Fruit fly (Drosophila melanogaster) whole organism, pupa: ENCODE measurements around the gene CG4360.

Experiments used
- CG10348 ChIP-seq: fragments of 200-800 bp; sonication (Bioruptor generic); IDR thresholded peaks from 2 replicates; pipeline ENCODE4 v1.3.6; 2022; ENCODE audit warnings: missing biosample characterization, missing genetic modification characterization
- CG12605 ChIP-seq: fragments of 200-800 bp; sonication (Bioruptor generic); IDR thresholded peaks from 2 replicates; pipeline ENCODE4 v1.3.6; 2022; ENCODE audit warnings: missing biosample characterization, missing genetic modification characterization
- CG13204 ChIP-seq: fragments of 200-800 bp; sonication (Bioruptor generic); optimal IDR thresholded peaks from 2 replicates; lab custom pipeline; 2018; ENCODE audit warnings: missing biosample characterization, mild to moderate bottlenecking, missing genetic modification characterization, moderate library complexity
- CG14655 ChIP-seq: fragments of 200-800 bp; sonication (Bioruptor generic); optimal IDR thresholded peaks from 3 replicates; lab custom pipeline; 2017; ENCODE audit warnings: mild to moderate bottlenecking, missing biosample characterization, missing genetic modification reagents, missing genetic modification characterization
- CG15710 ChIP-seq: fragments of 200-800 bp; sonication (Bioruptor generic); optimal IDR thresholded peaks from 2 replicates; lab custom pipeline; 2018; ENCODE audit warnings: missing biosample characterization, mild to moderate bottlenecking, missing genetic modification characterization, moderate library complexity
- CG17806 ChIP-seq: fragments of 200-800 bp; sonication (Bioruptor generic); optimal IDR thresholded peaks from 2 replicates; lab custom pipeline; 2018; ENCODE audit warnings: missing biosample characterization, mild to moderate bottlenecking, missing genetic modification characterization, moderate library complexity
- CG32121 ChIP-seq: fragments of 200-800 bp; sonication (Bioruptor generic); IDR thresholded peaks from 2 replicates; pipeline ENCODE4 v1.3.6; 2022; ENCODE audit warnings: missing biosample characterization, missing genetic modification characterization
- CG34367 ChIP-seq: fragments of 200-800 bp; sonication (Bioruptor generic); optimal IDR thresholded peaks from 2 replicates; lab custom pipeline; 2018; ENCODE audit warnings: missing biosample characterization, mild to moderate bottlenecking, missing genetic modification characterization
- CG4496 ChIP-seq: fragments of 200-800 bp; sonication (Bioruptor generic); IDR thresholded peaks from 3 replicates; pipeline ENCODE4 v1.3.6; 2022; ENCODE audit warnings: missing biosample characterization, missing genetic modification characterization
- CG8159 ChIP-seq: fragments of 200-800 bp; sonication (Bioruptor generic); optimal IDR thresholded peaks from 3 replicates; lab custom pipeline; 2018; ENCODE audit warnings: missing biosample characterization, mild to moderate bottlenecking, missing genetic modification characterization, moderate library complexity
- CG8301 ChIP-seq: fragments of 200-800 bp; sonication (Bioruptor generic); optimal IDR thresholded peaks from 2 replicates; lab custom pipeline; 2018; ENCODE audit warnings: missing biosample characterization, mild to moderate bottlenecking, missing genetic modification characterization
- CG9948 ChIP-seq: fragments of 200-800 bp; sonication (Bioruptor generic); optimal IDR thresholded peaks from 2 replicates; lab custom pipeline; 2018; ENCODE audit warnings: missing biosample characterization, mild to moderate bottlenecking, missing genetic modification characterization, moderate library complexity
- D1 ChIP-seq: fragments of 200-800 bp; sonication (Bioruptor generic); optimal IDR thresholded peaks from 2 replicates; lab custom pipeline; 2018; ENCODE audit warnings: missing biosample characterization, mild to moderate bottlenecking, missing genetic modification characterization, moderate library complexity
- EcR ChIP-seq: fragments of 200-800 bp; sonication (Bioruptor generic); optimal IDR thresholded peaks from 3 replicates; lab custom pipeline; 2019; ENCODE audit warnings: missing biosample characterization, missing genetic modification characterization, mild to moderate bottlenecking, moderate library complexity, missing genetic modification reagents
- Ets98B ChIP-seq: fragments of 200-800 bp; sonication (Bioruptor generic); IDR thresholded peaks from 2 replicates; pipeline ENCODE4 v1.3.6; 2022; ENCODE audit warnings: missing biosample characterization, missing genetic modification characterization
- Pif1A ChIP-seq: fragments of 200-800 bp; sonication (Bioruptor generic); optimal IDR thresholded peaks from 3 replicates; lab custom pipeline; 2016; ENCODE audit warnings: missing biosample characterization, missing genetic modification characterization
- Pif1B ChIP-seq: fragments of 200-800 bp; sonication (Bioruptor generic); optimal IDR thresholded peaks from 3 replicates; lab custom pipeline; 2016; ENCODE audit warnings: missing biosample characterization, missing genetic modification characterization
- Snoo ChIP-seq: fragments of 200-800 bp; sonication (Bioruptor generic); optimal IDR thresholded peaks from 3 replicates; lab custom pipeline; 2017; ENCODE audit warnings: missing biosample characterization, mild to moderate bottlenecking, missing genetic modification characterization, inconsistent platforms
- fd96Ca ChIP-seq: fragments of 200-800 bp; sonication (Bioruptor generic); IDR thresholded peaks from 3 replicates; pipeline ENCODE4 v1.3.6; 2022; ENCODE audit warnings: missing biosample characterization, missing genetic modification characterization
- gl ChIP-seq: fragments of 200-800 bp; sonication (Bioruptor generic); optimal IDR thresholded peaks from 2 replicates; lab custom pipeline; 2018; ENCODE audit warnings: missing biosample characterization, mild to moderate bottlenecking, missing genetic modification characterization
- rn ChIP-seq: fragments of 200-800 bp; sonication (Bioruptor generic); IDR thresholded peaks from 2 replicates; pipeline ENCODE4 v1.3.6; 2022; ENCODE audit warnings: missing biosample characterization, missing genetic modification characterization

CG4360 gene

DNA sequence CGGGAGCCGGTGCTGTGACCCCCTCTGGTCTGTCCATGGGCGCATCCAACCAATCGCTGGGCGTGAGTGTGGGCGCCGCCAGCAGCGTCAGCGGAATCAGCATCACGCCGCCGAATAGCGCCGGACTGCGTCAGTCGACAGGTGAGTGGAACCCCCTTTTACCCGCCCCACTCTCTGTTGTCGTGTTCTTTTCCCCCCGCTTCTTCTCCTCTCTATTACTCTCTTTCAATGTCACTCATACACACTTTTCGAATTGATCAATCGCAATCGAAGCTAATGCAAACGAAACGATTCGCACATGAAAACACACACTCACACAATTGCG is 17.3 kb downstream of the CG4360 start:
- TF ChIP-seq Ets98B (GFP tag; lab: Robert Waterston, UW) (no peak), CG12605 (GFP tag; lab: Robert Waterston, UW) (no peak), fd96Ca (GFP tag; lab: Robert Waterston, UW) (0 out of 3 replicates have a peak, but pooled peaks have one; percentile 18), CG17806 (tag; lab: Kevin White, UChicago) (no peak), CG8159 (tag; lab: Kevin White, UChicago) (no peak), CG13204 (GFP tag; lab: Kevin White, UChicago) (peak; percentile 26)

DNA sequence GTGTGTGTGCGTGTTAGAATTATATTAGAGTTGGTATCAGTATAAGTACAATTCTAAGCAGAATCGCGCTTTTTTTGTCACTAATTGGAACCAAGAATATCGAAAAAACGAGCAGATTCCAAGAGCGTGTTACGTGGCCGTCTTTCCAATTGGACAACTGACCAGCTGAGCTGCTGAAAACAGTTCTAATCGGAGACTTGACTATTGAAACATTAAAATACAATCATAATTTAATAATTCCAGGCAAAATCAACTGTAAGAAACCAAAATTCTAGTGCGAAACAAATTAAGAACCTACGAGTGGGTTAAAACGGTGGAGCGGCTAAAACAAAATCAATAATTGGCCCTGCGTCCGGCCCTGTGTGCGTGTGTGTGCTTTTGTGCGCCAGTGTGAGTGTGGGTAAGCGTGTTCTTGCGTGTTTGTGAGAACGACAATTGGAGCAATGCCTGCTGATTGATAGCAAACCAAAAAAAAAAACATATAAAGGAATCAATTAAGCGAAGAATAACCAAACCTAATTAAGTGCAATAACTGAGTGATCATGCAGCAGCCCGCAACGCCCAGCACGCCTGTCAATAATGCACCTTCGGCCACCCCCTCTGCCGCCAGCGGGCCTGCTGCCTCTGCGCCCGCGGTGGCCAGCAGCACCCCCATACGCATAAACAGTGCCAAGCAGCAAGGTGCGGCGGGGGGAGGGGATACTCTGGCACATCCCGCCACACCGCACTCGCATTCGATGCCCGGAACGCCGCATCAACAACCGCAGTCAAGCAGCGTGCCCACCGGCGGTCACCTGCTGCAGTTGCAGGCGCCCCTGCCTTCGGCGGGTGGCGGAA is 17.9 kb downstream of the CG4360 start:
- TF ChIP-seq rn (GFP tag; lab: Robert Waterston, UW) (no peak), CG32121 (GFP tag; lab: Robert Waterston, UW) (0 out of 2 replicates have a peak, but pooled peaks have one; percentile 7), gl (tag; lab: Kevin White, UChicago) (no peak), CG4496 (GFP tag; lab: Robert Waterston, UW) (no peak), fd96Ca (GFP tag; lab: Robert Waterston, UW) (no peak), CG17806 (tag; lab: Kevin White, UChicago) (no peak), CG8159 (tag; lab: Kevin White, UChicago) (no peak), CG13204 (GFP tag; lab: Kevin White, UChicago) (peak; percentile 86), Pif1A (no peak)

DNA sequence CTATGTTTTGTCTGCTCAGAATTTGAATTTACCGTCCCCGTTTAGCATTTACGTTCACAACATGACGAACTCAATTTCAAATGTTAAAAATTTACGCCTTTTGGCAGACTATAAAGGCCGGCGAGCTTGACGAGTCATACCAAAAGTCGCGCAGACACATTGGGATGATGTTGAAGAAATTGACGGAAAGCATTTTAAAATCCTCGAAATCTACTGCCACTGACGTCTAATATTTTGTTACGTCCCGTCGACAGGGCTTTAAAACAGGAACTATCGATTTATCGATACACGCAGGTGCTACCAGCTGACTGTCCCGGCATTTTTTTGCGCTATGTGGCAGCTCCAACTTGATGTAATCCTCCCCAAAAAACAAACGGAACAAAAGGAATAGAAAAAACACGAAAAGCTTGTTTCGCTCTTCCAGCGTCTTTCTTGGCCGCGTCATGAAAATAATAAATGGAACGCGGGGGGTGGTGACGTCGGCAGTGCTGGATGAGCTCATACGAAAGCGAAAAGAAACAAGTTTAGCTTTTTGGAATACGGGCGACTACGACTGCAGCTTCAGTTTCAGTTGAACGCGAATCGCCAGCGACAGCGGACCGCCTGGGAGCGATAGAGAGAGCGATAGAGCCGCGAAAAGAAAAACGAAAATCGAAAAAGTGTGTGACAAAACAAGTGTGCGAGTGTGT is 18.7 kb downstream of the CG4360 start, which contains the start of gene Orp8:
Orp8 (plus strand) TSS at position 373 of the 689 bp plus-strand sequence.
- peak; percentile 70 for TF ChIP-seq CG8301 (tag; lab: Kevin White, UChicago)
- peak; percentile 14 for TF ChIP-seq EcR
- TF ChIP-seq fd96Ca (GFP tag; lab: Robert Waterston, UW), result no peak
- TF ChIP-seq CG8159 (tag; lab: Kevin White, UChicago), result no peak
- TF ChIP-seq CG12605 (GFP tag; lab: Robert Waterston, UW), result peak; percentile 93
- TF ChIP-seq CG10348, result no peak
- TF ChIP-seq CG13204 (GFP tag; lab: Kevin White, UChicago), result peak; percentile 86
- TF ChIP-seq CG14655 (GFP tag; lab: Kevin White, UChicago), result peak; percentile 10
- TF ChIP-seq CG9948 (tag; lab: Kevin White, UChicago), result no peak
- peak; percentile 36 for TF ChIP-seq CG17806 (tag; lab: Kevin White, UChicago)
- TF ChIP-seq CG34367 (tag; lab: Kevin White, UChicago), result peak; percentile 21
- peak; percentile 81 for TF ChIP-seq Pif1B (GFP tag; lab: Kevin White, UChicago)
- peak; percentile 87 for TF ChIP-seq CG32121 (GFP tag; lab: Robert Waterston, UW)
- peak; percentile 12 for TF ChIP-seq CG15710 (tag; lab: Kevin White, UChicago)
- TF ChIP-seq D1 (tag; lab: Kevin White, UChicago), result no peak
- peak; percentile 75 for TF ChIP-seq Pif1A
- peak; percentile 5 for TF ChIP-seq Snoo (tag; lab: Kevin White, UChicago)
- no peak for TF ChIP-seq rn (GFP tag; lab: Robert Waterston, UW)
- TF ChIP-seq Ets98B (GFP tag; lab: Robert Waterston, UW), result peak; percentile 90
- TF ChIP-seq CG4496 (GFP tag; lab: Robert Waterston, UW), result peak; percentile 91
- peak; percentile 75 for TF ChIP-seq gl (tag; lab: Kevin White, UChicago)

DNA sequence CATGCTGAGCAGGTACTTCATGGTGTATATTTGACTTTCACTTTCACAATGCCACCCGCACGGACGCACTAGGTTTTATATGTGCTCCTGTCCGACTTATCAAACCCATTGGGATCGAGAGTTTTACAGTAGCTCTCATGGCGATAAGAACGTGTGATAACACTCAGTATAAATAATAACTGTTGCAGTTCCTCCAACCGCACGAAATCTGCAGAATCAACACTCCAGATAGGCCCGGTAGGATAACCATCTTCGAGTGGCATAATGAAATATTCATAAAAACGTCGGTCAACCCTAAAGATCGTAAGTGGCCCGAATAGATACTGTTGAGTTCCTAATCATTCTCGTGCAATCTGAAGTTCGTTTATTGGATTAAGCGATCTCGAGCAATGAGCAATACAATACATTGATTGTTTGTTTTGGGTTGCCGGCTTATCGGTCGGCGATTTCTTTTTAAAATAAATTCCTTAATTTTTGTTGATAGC is 20.3 kb downstream of the CG4360 start, which contains the start of gene CG4362:
CG4362 (minus strand) TSS at position 51 of the 485 bp plus-strand sequence.
- no peak for TF ChIP-seq CG34367 (tag; lab: Kevin White, UChicago)
- no peak for TF ChIP-seq EcR
- TF ChIP-seq Pif1A, result no peak
- no peak for TF ChIP-seq gl (tag; lab: Kevin White, UChicago)
- TF ChIP-seq CG13204 (GFP tag; lab: Kevin White, UChicago), result no peak
- TF ChIP-seq, all 21 proteins: peak for 0

DNA sequence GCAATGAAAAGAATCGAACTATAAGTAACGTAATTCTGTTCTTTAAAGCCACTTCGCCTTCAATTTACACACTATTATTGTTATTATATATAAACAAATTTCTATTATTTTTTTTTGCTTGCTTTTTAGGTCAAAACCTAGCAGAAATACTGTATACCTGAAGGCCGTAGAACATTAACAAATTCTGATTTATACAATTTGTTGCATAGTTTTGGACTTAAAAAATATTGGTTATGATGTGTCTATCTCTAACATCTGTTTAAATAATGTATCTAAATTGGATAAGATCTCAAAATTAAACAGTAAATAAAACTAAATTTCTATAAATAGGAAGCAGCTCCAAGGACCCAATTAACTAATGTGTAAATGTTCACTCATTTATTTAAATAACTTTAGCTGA is 22.0 kb downstream of the CG4360 start:
- TF ChIP-seq CG34367 (tag; lab: Kevin White, UChicago), result peak; percentile 29
- TF ChIP-seq CG8159 (tag; lab: Kevin White, UChicago), result no peak

DNA sequence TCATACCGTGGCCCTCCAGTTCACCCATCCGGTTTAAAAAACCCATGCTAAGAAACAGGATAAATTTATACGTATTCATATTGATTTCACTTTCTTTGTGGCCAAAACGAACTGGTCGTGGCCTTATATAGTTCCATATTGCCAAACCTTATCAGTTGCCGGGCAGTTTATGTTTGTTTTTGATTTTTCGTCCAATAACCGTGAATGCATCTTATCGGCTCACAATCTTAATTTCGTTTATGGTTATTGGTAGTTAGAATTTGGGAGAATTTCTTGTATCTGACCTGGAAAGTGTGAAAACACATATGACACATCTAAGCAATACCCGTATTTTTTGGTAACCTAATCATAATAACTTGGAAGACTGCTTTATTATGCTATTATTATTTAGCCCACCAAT is 22.9 kb downstream of the CG4360 start, which contains the start of gene CG4367:
CG4367 (minus strand) TSS at position 101 of the 400 bp plus-strand sequence.
- TF ChIP-seq CG12605 (GFP tag; lab: Robert Waterston, UW), result no peak
- TF ChIP-seq EcR, result no peak
- TF ChIP-seq CG13204 (GFP tag; lab: Kevin White, UChicago), result no peak
- no peak for TF ChIP-seq CG8159 (tag; lab: Kevin White, UChicago)
- no peak for TF ChIP-seq Pif1B (GFP tag; lab: Kevin White, UChicago)
